Fruit fly (Drosophila melanogaster): ENCODE data around the gene DIP-iota.

DIP-iota gene

DNA sequence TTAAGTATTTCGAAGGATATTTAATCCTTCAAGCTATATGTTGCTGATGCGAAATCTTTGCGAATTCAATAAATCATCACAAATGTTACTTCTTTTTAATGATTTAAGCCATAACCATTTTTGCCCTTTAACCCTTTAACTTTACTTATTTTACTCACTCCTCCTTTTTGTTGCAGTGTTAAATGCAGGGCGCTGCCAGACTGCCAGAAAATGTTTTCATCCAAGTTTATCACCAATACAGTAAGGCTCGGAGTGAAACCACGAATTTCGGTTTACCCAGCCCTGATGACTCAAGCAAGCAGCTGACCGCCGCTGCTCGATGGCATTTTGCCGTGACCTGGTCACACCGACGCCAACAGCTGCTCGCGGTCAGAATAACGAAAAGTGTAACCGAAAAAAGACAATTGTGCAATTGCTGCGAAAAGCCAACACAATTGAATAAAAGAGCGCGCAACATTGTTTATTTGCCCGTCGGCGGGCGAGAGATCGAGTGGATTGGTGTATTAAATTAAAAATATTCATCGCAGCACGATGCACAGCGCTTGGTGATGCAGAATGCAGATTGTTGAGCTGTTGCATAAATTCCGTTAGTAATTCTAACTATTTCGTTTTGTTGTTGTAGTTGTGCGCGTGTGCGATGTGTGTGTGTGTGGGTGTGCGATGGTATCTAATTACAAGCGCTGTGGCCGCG, 10.7 kb downstream of the DIP-iota start, which contains the start of gene CG11050 (continued):
- TF ChIP-seq achi (GFP tag; optimal IDR thresholded peaks at IDR 0.05) (peak; percentile 55), esn (GFP tag; optimal IDR thresholded peaks at IDR 0.05) (peak; percentile 69), net (GFP tag; optimal IDR thresholded peaks at IDR 0.05) (peak; percentile 80), topi (GFP tag; optimal IDR thresholded peaks at IDR 0.05) (peak; percentile 62), Sox14 (GFP tag; optimal IDR thresholded peaks at IDR 0.05) (peak; percentile 74), Hr4 (GFP tag; optimal IDR thresholded peaks at IDR 0.05) (peak; percentile 70), CG8319 (GFP tag; optimal IDR thresholded peaks at IDR 0.05) (peak; percentile 27), Sox15 (GFP tag; optimal IDR thresholded peaks at IDR 0.05) (peak; percentile 41), Lpt (GFP tag; optimal IDR thresholded peaks at IDR 0.05) (peak; percentile 68)

DNA sequence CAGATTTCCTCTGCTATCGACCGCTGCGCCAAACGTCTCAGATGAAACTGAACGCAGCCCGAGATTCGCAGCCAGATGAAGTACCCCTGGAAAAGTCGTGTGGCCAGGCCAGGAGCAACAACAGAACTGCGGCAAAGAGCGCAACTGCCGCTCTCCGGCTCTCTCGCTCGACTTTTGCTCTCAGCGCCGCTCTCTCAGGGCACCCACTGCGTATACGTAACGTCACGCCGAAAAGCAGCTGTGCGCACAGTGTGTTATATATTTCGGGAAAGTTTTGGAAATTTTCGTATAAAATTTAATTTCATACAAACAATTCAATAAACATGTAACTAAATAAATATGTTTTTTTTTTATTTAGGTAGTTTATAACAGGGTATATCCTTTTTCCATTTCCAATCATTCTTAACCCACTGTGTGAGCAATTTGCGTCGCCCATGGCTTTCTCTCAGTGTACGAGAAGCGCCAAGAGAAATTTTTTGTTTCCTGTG, 20.4 kb downstream of the DIP-iota start, which contains the start of gene Dpp10:
Gene Dpp10 (minus strand): TSS at position 51 of the 488 bp plus-strand sequence.
- TF ChIP-seq Sox15 (GFP tag; optimal IDR thresholded peaks at IDR 0.05) (peak; percentile 58), topi (GFP tag; optimal IDR thresholded peaks at IDR 0.05) (peak; percentile 70), CG3032 (tag; optimal IDR thresholded peaks at IDR 0.05) (peak; percentile 78), CG8119 (GFP tag; IDR thresholded peaks at IDR 0.05) (peak; percentile 89), Smox (GFP tag; optimal IDR thresholded peaks at IDR 0.05) (peak; percentile 73), CG4318 (GFP tag; optimal IDR thresholded peaks at IDR 0.05) (peak; percentile 70), net (GFP tag; optimal IDR thresholded peaks at IDR 0.05) (peak; percentile 65), CG15336 (GFP tag; IDR thresholded peaks at IDR 0.05) (peak; percentile 91), CG6808 (GFP tag; optimal IDR thresholded peaks at IDR 0.05) (peak; percentile 62), ss (GFP tag; optimal IDR thresholded peaks at IDR 0.05) (peak; percentile 53 to 75), fkh (GFP tag; optimal IDR thresholded peaks at IDR 0.05) (no peak), Eip78C (GFP tag) (peak; percentile 92), achi (GFP tag; optimal IDR thresholded peaks at IDR 0.05) (peak; percentile 76), dsx (GFP tag; optimal IDR thresholded peaks at IDR 0.05; ENCODE audit: poor library complexity, severe bottlenecking) (peak; percentile 65), svp (GFP tag) (peak; percentile 84), Ets21C (GFP tag; optimal IDR thresholded peaks at IDR 0.05) (peak; percentile 63), eg (GFP tag; IDR thresholded peaks at IDR 0.05) (peak; percentile 90), Ets96B (tag; optimal IDR thresholded peaks at IDR 0.05) (peak; percentile 70), CG11294 (GFP tag; IDR thresholded peaks at IDR 0.05) (peak; percentile 83), Hr38 (GFP tag; optimal IDR thresholded peaks at IDR 0.05) (no peak), cyc (GFP tag; optimal IDR thresholded peaks at IDR 0.05) (peak; percentile 67), Sox102F (GFP tag; optimal IDR thresholded peaks at IDR 0.05) (peak; percentile 69), CG6276 (GFP tag; optimal IDR thresholded peaks at IDR 0.05) (peak; percentile 56), CG16779 (tag; optimal IDR thresholded peaks at IDR 0.05) (peak; percentile 59), Eip75B (GFP tag; optimal IDR thresholded peaks at IDR 0.05) (peak; percentile 72), dac (GFP tag; optimal IDR thresholded peaks at IDR 0.05) (peak; percentile 43), CG1621 (tag; optimal IDR thresholded peaks at IDR 0.05) (peak; percentile 61), CG31627 (GFP tag; optimal IDR thresholded peaks at IDR 0.05) (peak; percentile 73), CG6854 (GFP tag; optimal IDR thresholded peaks at IDR 0.05) (no peak), CG7368 (GFP tag; optimal IDR thresholded peaks at IDR 0.05) (peak; percentile 38), Gug (GFP tag; IDR thresholded peaks at IDR 0.05) (peak; percentile 82), Hr39 (GFP tag; optimal IDR thresholded peaks at IDR 0.05) (peak; percentile 70), CG11902 (GFP tag; optimal IDR thresholded peaks at IDR 0.05) (peak; percentile 18), Lpt (GFP tag; optimal IDR thresholded peaks at IDR 0.05) (peak; percentile 59), Eip93F (GFP tag; optimal IDR thresholded peaks at IDR 0.05) (peak; percentile 9), Hr4 (GFP tag; optimal IDR thresholded peaks at IDR 0.05) (peak; percentile 75), pdm3 (GFP tag; optimal IDR thresholded peaks at IDR 0.05) (peak; percentile 80), CG32006 (GFP tag; optimal IDR thresholded peaks at IDR 0.05) (peak; percentile 77), Sox14 (GFP tag; optimal IDR thresholded peaks at IDR 0.05) (peak; percentile 64), vri (GFP tag; optimal IDR thresholded peaks at IDR 0.05) (peak; percentile 46), Blimp-1 (GFP tag; optimal IDR thresholded peaks at IDR 0.05) (no peak), spab (GFP tag; optimal IDR thresholded peaks at IDR 0.05) (peak; percentile 65), CG11762 (GFP tag; optimal IDR thresholded peaks at IDR 0.05; ENCODE audit: insufficient read depth) (peak; percentile 24), CG10669 (GFP tag; optimal IDR thresholded peaks at IDR 0.05) (peak; percentile 73), CG10631 (GFP tag; optimal IDR thresholded peaks at IDR 0.05) (peak; percentile 71), CG8319 (GFP tag; optimal IDR thresholded peaks at IDR 0.05) (peak; percentile 44)

Data from whole organism, prepupa.